Worm (Caenorhabditis elegans) whole organism, L2 larva: ENCODE results near the gene Y38H6A.1.

Experiments
- R02D3.7 ChIP-seq: fragments of 150-350 bp; optimal IDR thresholded peaks from 2 replicates; lab custom pipeline; 2014; ENCODE audit warnings: missing biosample characterization, missing genetic modification characterization
- alr-1 ChIP-seq: fragments of 150-350 bp; optimal IDR thresholded peaks from 2 replicates; lab custom pipeline; 2014; ENCODE audit warnings: missing biosample characterization, missing genetic modification characterization
- ama-1 ChIP-seq: fragments of 150-350 bp; optimal IDR thresholded peaks from 2 replicates; lab custom pipeline; 2018; ENCODE audit warnings: inconsistent platforms
- blmp-1 ChIP-seq: sonication (generic microtip); optimal IDR thresholded peaks from 2 replicates; lab custom pipeline; 2017; ENCODE audit warnings: missing genetic modification characterization, mild to moderate bottlenecking, missing compliant biosample characterization, antibody characterized with exemption, moderate library complexity; ENCODE audit not compliant: insufficient read depth
- elt-3 ChIP-seq: sonication (generic microtip); optimal IDR thresholded peaks from 2 replicates; lab custom pipeline; 2017; ENCODE audit warnings: missing biosample characterization, missing genetic modification characterization
- unc-62 ChIP-seq: fragments of 150-350 bp; optimal IDR thresholded peaks from 2 replicates; lab custom pipeline; 2014; ENCODE audit warnings: missing biosample characterization, missing genetic modification reagents, missing genetic modification characterization
- zag-1 ChIP-seq: fragments of 150-350 bp; optimal IDR thresholded peaks from 2 replicates; lab custom pipeline; 2014; ENCODE audit warnings: missing biosample characterization, missing genetic modification characterization
- ztf-11 ChIP-seq: sonication (generic microtip); optimal IDR thresholded peaks from 2 replicates; lab custom pipeline; 2017; ENCODE audit warnings: missing biosample characterization, missing genetic modification characterization
- ztf-4 ChIP-seq: fragments of 150-350 bp; optimal IDR thresholded peaks from 2 replicates; lab custom pipeline; 2014; ENCODE audit warnings: missing biosample characterization, missing genetic modification characterization

DNA sequence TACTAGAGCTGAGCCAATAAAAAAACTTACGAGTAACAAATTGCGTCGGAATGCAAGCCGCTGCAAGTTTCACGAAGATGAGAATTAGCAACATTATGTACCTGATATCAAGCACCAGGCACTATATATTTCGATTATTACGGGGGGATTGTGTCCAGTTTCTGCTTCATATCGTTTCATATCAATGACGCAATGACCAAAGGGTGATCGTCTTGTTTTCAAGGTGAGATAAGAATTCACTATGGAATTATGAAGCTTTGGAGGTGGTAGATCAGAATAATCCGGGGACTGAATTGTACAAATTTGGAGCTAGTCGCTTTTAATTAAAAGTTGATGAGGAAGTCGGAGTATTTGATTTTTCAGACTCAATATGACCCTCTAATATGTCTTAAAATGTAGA, 41.3 kb downstream of the Y38H6A.1 start, which contains the start of gene K02E2.8:
- TF ChIP-seq zag-1 (tag; lab: Kevin White, UChicago) = no peak
- TF ChIP-seq unc-62 (GFP tag; lab: Kevin White, UChicago) = no peak
- TF ChIP-seq elt-3 = no peak
- TF ChIP-seq R02D3.7 = no peak
- no peak for TF ChIP-seq alr-1
- TF ChIP-seq ztf-4 = no peak
- TF ChIP-seq ama-1 (lab: Kevin White, UChicago) = no peak
- no peak for TF ChIP-seq ztf-11 (tag; lab: Kevin White, UChicago)
- TF ChIP-seq blmp-1 = no peak
